Worm (Caenorhabditis elegans): ENCODE data around the gene Y41D4B.6.

- TF ChIP-seq egl-27 (tag; optimal IDR thresholded peaks at IDR 0.05) = no peak
- TF ChIP-seq nhr-11 (tag; optimal IDR thresholded peaks at IDR 0.05) = no peak
- TF ChIP-seq sea-2 (GFP tag; optimal IDR thresholded peaks at IDR 0.05) = no peak
- TF ChIP-seq nhr-43 (tag; optimal IDR thresholded peaks at IDR 0.05; ENCODE audit: poor library complexity, severe bottlenecking) = no peak
- no peak for TF ChIP-seq nhr-77 (tag; optimal IDR thresholded peaks at IDR 0.05)
- TF ChIP-seq nhr-28 (tag; optimal IDR thresholded peaks at IDR 0.05) = no peak
- TF ChIP-seq zag-1 (tag; optimal IDR thresholded peaks at IDR 0.05) = no peak
- no peak for TF ChIP-seq nhr-76 (tag; optimal IDR thresholded peaks at IDR 0.05)
- peak; percentile 48 for TF ChIP-seq nhr-25 (tag; optimal IDR thresholded peaks at IDR 0.05)
- no peak for TF ChIP-seq elt-3 (tag; optimal IDR thresholded peaks at IDR 0.05)
These were observed 9.8 kb upstream of the Y41D4B.6 start, which contains the start of gene nhr-87 for ce11 chrIV:1623712-1624111.
